Worm (Caenorhabditis elegans) whole organism, L1 larva: ENCODE measurements around the gene prdx-6.

Experiments
- C16A3.4 ChIP-seq: fragments of 150-350 bp; optimal IDR thresholded peaks from 2 replicates; lab custom pipeline; 2014; ENCODE audit warnings: missing biosample characterization, missing genetic modification characterization
- C34B4.2 ChIP-seq: sonication (generic microtip); optimal IDR thresholded peaks from 2 replicates; lab custom pipeline; 2017; ENCODE audit warnings: mild to moderate bottlenecking, missing genetic modification characterization, missing compliant biosample characterization
- F16B12.6 ChIP-seq: fragments of 150-350 bp; optimal IDR thresholded peaks from 2 replicates; lab custom pipeline; 2014; ENCODE audit warnings: missing biosample characterization, missing genetic modification characterization
- aly-2 ChIP-seq: fragments of 150-350 bp; optimal IDR thresholded peaks from 2 replicates; lab custom pipeline; 2014; ENCODE audit warnings: missing biosample characterization, missing genetic modification characterization
- ceh-82 ChIP-seq, 3 experiments: fragments of 150-350 bp in 1 of 3; sonication (generic microtip) in 2 of 3; optimal IDR thresholded peaks; 2 replicates each; lab custom pipeline; 2014 to 2017; ENCODE audit warnings: missing biosample characterization in 3 of 3, missing genetic modification characterization in 3 of 3
- dpl-1 ChIP-seq, 3 experiments: fragments of 150-350 bp in 2 of 3; sonication (generic microtip) in 1 of 3; optimal IDR thresholded peaks; 2 replicates each; lab custom pipeline; 2014 to 2017; ENCODE audit warnings: missing biosample characterization in 3 of 3, missing genetic modification characterization in 3 of 3, missing genetic modification reagents in 3 of 3
- dsc-1 ChIP-seq: sonication (generic microtip); optimal IDR thresholded peaks from 2 replicates; lab custom pipeline; 2016; ENCODE audit warnings: mild to moderate bottlenecking, missing genetic modification characterization, missing compliant biosample characterization
- efl-1 ChIP-seq, 4 experiments: fragments of 150-350 bp; optimal IDR thresholded peaks in 3 of 4; peaks in 1 of 4; 1 replicate in 1 of 4; 2 replicates in 3 of 4; lab custom pipeline; 2014; ENCODE audit warnings: missing biosample characterization in 2 of 4, missing genetic modification characterization in 2 of 4, missing genetic modification reagents in 2 of 4
- elt-2 ChIP-seq: sonication (generic microtip); optimal IDR thresholded peaks from 2 replicates; lab custom pipeline; 2016; ENCODE audit warnings: missing genetic modification characterization, mild to moderate bottlenecking, inconsistent platforms, missing compliant biosample characterization, missing genetic modification reagents
- elt-3 ChIP-seq, 6 experiments: fragments of 150-350 bp in 1 of 6; sonication (generic microtip); optimal IDR thresholded peaks; 2 replicates each; lab custom pipeline; 2017 to 2018; ENCODE audit warnings: missing biosample characterization in 6 of 6, missing genetic modification characterization in 6 of 6, inconsistent platforms in 1 of 6
- ets-5 ChIP-seq: fragments of 200-800 bp; sonication (Bioruptor generic); IDR thresholded peaks from 2 replicates; pipeline ENCODE4 v1.3.6; 2022; ENCODE audit warnings: missing genetic modification characterization, missing compliant biosample characterization
- fkh-8 ChIP-seq: sonication (generic microtip); optimal IDR thresholded peaks from 2 replicates; lab custom pipeline; 2016; ENCODE audit warnings: mild to moderate bottlenecking, missing genetic modification characterization, missing compliant biosample characterization
- jun-1 ChIP-seq: fragments of 150-350 bp; optimal IDR thresholded peaks from 2 replicates; lab custom pipeline; 2014; ENCODE audit warnings: missing biosample characterization, missing genetic modification reagents, missing genetic modification characterization
- lin-13 ChIP-seq: fragments of 150-350 bp; optimal IDR thresholded peaks from 2 replicates; lab custom pipeline; 2014; ENCODE audit warnings: missing biosample characterization, missing genetic modification reagents, missing genetic modification characterization
- lin-14 ChIP-seq: fragments of 200-800 bp; sonication (Bioruptor generic); optimal IDR thresholded peaks from 2 replicates; lab custom pipeline; 2018; ENCODE audit warnings: mild to moderate bottlenecking, missing genetic modification characterization, moderate library complexity, missing compliant biosample characterization
- lin-15B ChIP-seq: fragments of 150-350 bp; sonication (generic microtip); optimal IDR thresholded peaks from 3 replicates; lab custom pipeline; 2014; ENCODE audit warnings: missing biosample characterization, missing genetic modification characterization
- lin-35 ChIP-seq, 2 experiments: fragments of 150-350 bp; optimal IDR thresholded peaks; 2 replicates each; lab custom pipeline; 2014; ENCODE audit warnings: missing biosample characterization in 2 of 2, missing genetic modification characterization in 2 of 2, missing genetic modification reagents in 2 of 2
- lin-39 ChIP-seq: fragments of 150-350 bp; optimal IDR thresholded peaks from 2 replicates; lab custom pipeline; 2014; ENCODE audit warnings: missing biosample characterization, missing genetic modification reagents, missing genetic modification characterization
- lsy-2 ChIP-seq, 2 experiments: fragments of 150-350 bp; optimal IDR thresholded peaks; 2 replicates each; lab custom pipeline; 2014; ENCODE audit warnings: missing biosample characterization in 2 of 2, missing genetic modification characterization in 2 of 2
- mab-9 ChIP-seq: fragments of 200-800 bp; sonication (Bioruptor generic); IDR thresholded peaks from 2 replicates; pipeline ENCODE4 v1.3.6; 2022; ENCODE audit warnings: missing genetic modification reagents, missing genetic modification characterization, missing compliant biosample characterization
- mdl-1 ChIP-seq, 2 experiments: fragments of 150-350 bp; optimal IDR thresholded peaks; 2 replicates each; lab custom pipeline; 2014 to 2017; ENCODE audit warnings: missing biosample characterization in 2 of 2, missing genetic modification characterization in 2 of 2, inconsistent platforms in 1 of 2
- mef-2 ChIP-seq: fragments of 150-350 bp; optimal IDR thresholded peaks from 2 replicates; lab custom pipeline; 2014; ENCODE audit warnings: missing biosample characterization, missing genetic modification characterization
- mep-1 ChIP-seq: fragments of 150-350 bp; optimal IDR thresholded peaks from 2 replicates; lab custom pipeline; 2014; ENCODE audit warnings: missing biosample characterization, missing genetic modification characterization
- nhr-12 ChIP-seq: sonication (generic microtip); optimal IDR thresholded peaks from 2 replicates; lab custom pipeline; 2017; ENCODE audit warnings: missing biosample characterization, missing genetic modification characterization
- nhr-19 ChIP-seq: fragments of 200-800 bp; sonication (Bioruptor generic); conservative IDR thresholded peaks from 2 replicates; pipeline ENCODE4 v1.3.6; 2022; ENCODE audit warnings: missing genetic modification characterization, missing compliant biosample characterization
- nhr-20 ChIP-seq: sonication (generic microtip); optimal IDR thresholded peaks from 2 replicates; lab custom pipeline; 2016; ENCODE audit warnings: mild to moderate bottlenecking, missing genetic modification characterization, missing compliant biosample characterization
- nhr-237 ChIP-seq: fragments of 150-350 bp; optimal IDR thresholded peaks from 2 replicates; lab custom pipeline; 2014; ENCODE audit warnings: missing biosample characterization, missing genetic modification characterization
- nhr-71 ChIP-seq: sonication (generic microtip); optimal IDR thresholded peaks from 2 replicates; lab custom pipeline; 2016; ENCODE audit warnings: mild to moderate bottlenecking, missing genetic modification characterization, moderate library complexity, missing compliant biosample characterization
- nhr-76 ChIP-seq: sonication (generic microtip); optimal IDR thresholded peaks from 2 replicates; lab custom pipeline; 2017; ENCODE audit warnings: missing biosample characterization, missing genetic modification characterization
- rnt-1 ChIP-seq: sonication (generic microtip); optimal IDR thresholded peaks from 2 replicates; lab custom pipeline; 2016; ENCODE audit warnings: mild to moderate bottlenecking, missing genetic modification characterization, moderate library complexity, missing compliant biosample characterization
- skn-1 ChIP-seq: fragments of 150-350 bp; optimal IDR thresholded peaks from 2 replicates; lab custom pipeline; 2014; ENCODE audit warnings: missing biosample characterization, missing genetic modification characterization
- snu-23 ChIP-seq: sonication (generic microtip); optimal IDR thresholded peaks from 2 replicates; lab custom pipeline; 2016; ENCODE audit warnings: missing genetic modification characterization, missing compliant biosample characterization
- sptf-1 ChIP-seq: fragments of 150-350 bp; optimal IDR thresholded peaks from 2 replicates; lab custom pipeline; 2014; ENCODE audit warnings: missing biosample characterization, missing genetic modification characterization
- sup-37 ChIP-seq: fragments of 200-800 bp; sonication (Bioruptor generic); optimal IDR thresholded peaks from 2 replicates; lab custom pipeline; 2018; ENCODE audit warnings: mild to moderate bottlenecking, missing genetic modification characterization, missing compliant biosample characterization
- swsn-7 ChIP-seq: sonication (generic microtip); optimal IDR thresholded peaks from 2 replicates; lab custom pipeline; 2016; ENCODE audit warnings: missing genetic modification characterization, missing compliant biosample characterization
- tbx-2 ChIP-seq: sonication (generic microtip); optimal IDR thresholded peaks from 2 replicates; lab custom pipeline; 2016; ENCODE audit warnings: missing genetic modification characterization, missing compliant biosample characterization
- unc-86 ChIP-seq: sonication (generic microtip); optimal IDR thresholded peaks from 2 replicates; lab custom pipeline; 2016; ENCODE audit warnings: missing genetic modification characterization, missing compliant biosample characterization
- vab-15 ChIP-seq: sonication (generic microtip); optimal IDR thresholded peaks from 2 replicates; lab custom pipeline; 2017; ENCODE audit warnings: missing genotype, mild to moderate bottlenecking, missing genetic modification characterization, missing compliant biosample characterization
- xbp-1 ChIP-seq: sonication (generic microtip); optimal IDR thresholded peaks from 2 replicates; lab custom pipeline; 2016; ENCODE audit warnings: missing genetic modification characterization, missing compliant biosample characterization
- zip-4 ChIP-seq: fragments of 200-800 bp; sonication (Bioruptor generic); optimal IDR thresholded peaks from 2 replicates; lab custom pipeline; 2018; ENCODE audit warnings: mild to moderate bottlenecking, missing genetic modification characterization, moderate library complexity, missing compliant biosample characterization
- ztf-4 ChIP-seq: fragments of 150-350 bp; optimal IDR thresholded peaks from 2 replicates; lab custom pipeline; 2014; ENCODE audit warnings: missing biosample characterization, missing genetic modification characterization

prdx-6 gene

DNA sequence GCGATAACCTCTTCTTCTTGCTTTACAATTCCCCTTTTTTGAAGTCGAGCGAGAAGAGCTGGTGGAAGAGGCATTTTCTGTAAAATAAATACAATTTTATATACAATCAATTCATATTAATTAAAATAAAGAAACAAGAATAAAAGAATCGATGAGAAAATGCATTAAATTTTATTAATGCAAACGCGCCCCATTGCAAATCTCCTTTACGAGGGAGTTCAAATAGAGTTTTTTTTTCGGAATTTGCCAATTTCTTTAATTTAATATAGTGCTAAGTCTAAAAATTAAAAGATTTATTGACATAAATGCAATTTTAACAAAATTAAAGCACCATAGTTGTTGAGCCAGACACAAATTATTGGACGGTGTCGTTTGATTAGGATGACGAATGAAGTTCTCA, 43.3 kb downstream of the prdx-6 start, which contains the start of gene pqbp-1.1 (continued):
- TF ChIP-seq vab-15 (tag; lab: Kevin White, UChicago) (no peak), rnt-1 (tag; lab: Kevin White, UChicago) (peak; percentile 18), skn-1 (tag; lab: Kevin White, UChicago) (peak; percentile 41), C34B4.2 (tag; lab: Kevin White, UChicago) (no peak), nhr-20 (peak; percentile 58), jun-1 (tag; lab: Kevin White, UChicago) (peak; percentile 3), tbx-2 (tag; lab: Kevin White, UChicago) (peak; percentile 59), lin-39 (tag; lab: Kevin White, UChicago) (peak; percentile 33), mab-9 (GFP tag; lab: Robert Waterston, UW) (no peak), lin-15B (tag; lab: Kevin White, UChicago) (no peak), dsc-1 (peak; percentile 51), F16B12.6 (tag; lab: Kevin White, UChicago) (peak; percentile 4), xbp-1 (tag; lab: Kevin White, UChicago) (peak; percentile 64), nhr-12 (tag; lab: Kevin White, UChicago) (no peak), nhr-237 (tag; lab: Kevin White, UChicago) (peak; percentile 23), mdl-1 (tag; optimal IDR thresholded peaks at IDR 0.05; lab: Kevin White, UChicago) (no peak), fkh-8 (peak; percentile 51), C16A3.4 (tag; lab: Kevin White, UChicago) (peak; percentile 58), aly-2 (tag; lab: Kevin White, UChicago) (peak; percentile 58), lin-14 (GFP tag; lab: Kevin White, UChicago) (peak; percentile 71), unc-86 (peak; percentile 43)

- TF ChIP-seq efl-1 (optimal IDR thresholded peaks at IDR 0.05; lab: Kevin White, UChicago), result no peak
- peak in 1 of 2 experiments; percentile 91 for TF ChIP-seq efl-1 (GFP tag; optimal IDR thresholded peaks at IDR 0.05 in 1 of 2; lab: Kevin White, UChicago)
- TF ChIP-seq nhr-19, result no peak
- TF ChIP-seq mep-1 (tag; lab: Kevin White, UChicago), result no peak
- no peak for TF ChIP-seq lsy-2 (tag; optimal IDR thresholded peaks at IDR 0.05; lab: Kevin White, UChicago)
Measured at ce11 chrIV:262460-262859, 44.1 kb downstream of the prdx-6 start.

DNA sequence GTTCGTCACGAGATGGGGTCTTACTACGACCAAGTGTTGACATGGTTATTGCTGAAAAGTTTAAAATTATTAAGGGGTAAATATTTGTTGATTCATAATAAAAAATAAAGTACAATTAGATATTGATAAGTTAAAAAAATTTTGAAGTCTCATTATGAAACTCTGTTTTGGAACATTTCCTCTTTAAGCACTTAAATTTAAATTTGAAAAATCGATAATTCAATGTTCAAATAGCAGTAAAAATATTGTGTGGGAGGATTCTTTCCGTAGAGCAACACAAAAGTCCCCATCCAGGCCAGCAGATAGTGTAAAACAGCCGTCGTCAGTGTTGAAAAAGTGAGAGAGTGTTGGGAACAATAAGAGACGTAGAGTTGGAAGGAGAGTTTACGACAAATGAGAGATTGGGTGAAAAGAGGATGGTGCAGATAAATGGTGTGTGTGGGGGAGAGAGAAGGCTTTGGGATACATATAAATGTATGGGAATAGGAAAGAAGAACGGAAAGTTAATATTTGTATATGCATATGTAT, 45.9 kb downstream of the prdx-6 start, which contains the start of gene pat-6:
pat-6 (minus strand) TSS at position 51 of the 528 bp plus-strand sequence.
- TF ChIP-seq efl-1 (optimal IDR thresholded peaks at IDR 0.05; lab: Kevin White, UChicago), result peak; percentile 57 to 60
- TF ChIP-seq efl-1 (GFP tag; optimal IDR thresholded peaks at IDR 0.05 in 1 of 2; lab: Kevin White, UChicago), result peak; percentile 47 to 93
- TF ChIP-seq ceh-82 (tag; optimal IDR thresholded peaks at IDR 0.05; lab: Kevin White, UChicago), result peak in 2 of 3 experiments; percentile 1 to 5
- TF ChIP-seq mef-2 (tag; lab: Kevin White, UChicago), result no peak
- no peak for TF ChIP-seq elt-2
- no peak for TF ChIP-seq ets-5 (GFP tag; lab: Robert Waterston, UW)
- TF ChIP-seq ztf-4 (tag; lab: Kevin White, UChicago), result peak; percentile 45
- no peak for TF ChIP-seq nhr-76 (tag; lab: Kevin White, UChicago)
- TF ChIP-seq rnt-1 (tag; lab: Kevin White, UChicago), result peak; percentile 67
- TF ChIP-seq snu-23 (GFP tag; lab: Kevin White, UChicago), result peak; percentile 58
- peak; percentile 58 for TF ChIP-seq dsc-1
- no peak for TF ChIP-seq lin-13
- no peak for TF ChIP-seq zip-4 (GFP tag; lab: Kevin White, UChicago)
- no peak for TF ChIP-seq mdl-1 (tag; optimal IDR thresholded peaks at IDR 0.05; lab: Kevin White, UChicago)
- no peak for TF ChIP-seq sptf-1 (tag; lab: Kevin White, UChicago)
- TF ChIP-seq mep-1 (tag; lab: Kevin White, UChicago), result peak; percentile 59
- TF ChIP-seq elt-3 (tag; optimal IDR thresholded peaks at IDR 0.05; lab: Kevin White, UChicago), result no peak
- TF ChIP-seq sup-37 (GFP tag; lab: Kevin White, UChicago), result no peak
- TF ChIP-seq dpl-1 (GFP tag; optimal IDR thresholded peaks at IDR 0.05; lab: Kevin White, UChicago), result peak in 1 of 3 experiments; percentile 39
- peak; percentile 51 for TF ChIP-seq nhr-71 (tag; lab: Kevin White, UChicago)
- TF ChIP-seq lin-35 (GFP tag; optimal IDR thresholded peaks at IDR 0.05; lab: Kevin White, UChicago), result peak; percentile 7 to 53
- TF ChIP-seq lin-14 (GFP tag; lab: Kevin White, UChicago), result peak; percentile 77
- peak; percentile 31 for TF ChIP-seq swsn-7 (tag; lab: Kevin White, UChicago)
- TF ChIP-seq lsy-2 (tag; optimal IDR thresholded peaks at IDR 0.05; lab: Kevin White, UChicago), result peak in 1 of 2 experiments; percentile 23
